Fruit fly (Drosophila melanogaster) whole organism, pupa: Measurements from ENCODE around the gene CG34242.

Source experiments
- CG17806 ChIP-seq: fragments of 200-800 bp; sonication (Bioruptor generic); optimal IDR thresholded peaks from 2 replicates; lab custom pipeline; 2018; ENCODE audit warnings: missing biosample characterization, mild to moderate bottlenecking, missing genetic modification characterization, moderate library complexity
- CG8159 ChIP-seq: fragments of 200-800 bp; sonication (Bioruptor generic); optimal IDR thresholded peaks from 3 replicates; lab custom pipeline; 2018; ENCODE audit warnings: missing biosample characterization, mild to moderate bottlenecking, missing genetic modification characterization, moderate library complexity
- EcR ChIP-seq: fragments of 200-800 bp; sonication (Bioruptor generic); optimal IDR thresholded peaks from 3 replicates; lab custom pipeline; 2019; ENCODE audit warnings: missing biosample characterization, missing genetic modification characterization, mild to moderate bottlenecking, moderate library complexity, missing genetic modification reagents
- Ets98B ChIP-seq: fragments of 200-800 bp; sonication (Bioruptor generic); IDR thresholded peaks from 2 replicates; pipeline ENCODE4 v1.3.6; 2022; ENCODE audit warnings: missing biosample characterization, missing genetic modification characterization
- Pif1B ChIP-seq: fragments of 200-800 bp; sonication (Bioruptor generic); optimal IDR thresholded peaks from 3 replicates; lab custom pipeline; 2016; ENCODE audit warnings: missing biosample characterization, missing genetic modification characterization
- Snoo ChIP-seq: fragments of 200-800 bp; sonication (Bioruptor generic); optimal IDR thresholded peaks from 3 replicates; lab custom pipeline; 2017; ENCODE audit warnings: missing biosample characterization, mild to moderate bottlenecking, missing genetic modification characterization, inconsistent platforms

DNA sequence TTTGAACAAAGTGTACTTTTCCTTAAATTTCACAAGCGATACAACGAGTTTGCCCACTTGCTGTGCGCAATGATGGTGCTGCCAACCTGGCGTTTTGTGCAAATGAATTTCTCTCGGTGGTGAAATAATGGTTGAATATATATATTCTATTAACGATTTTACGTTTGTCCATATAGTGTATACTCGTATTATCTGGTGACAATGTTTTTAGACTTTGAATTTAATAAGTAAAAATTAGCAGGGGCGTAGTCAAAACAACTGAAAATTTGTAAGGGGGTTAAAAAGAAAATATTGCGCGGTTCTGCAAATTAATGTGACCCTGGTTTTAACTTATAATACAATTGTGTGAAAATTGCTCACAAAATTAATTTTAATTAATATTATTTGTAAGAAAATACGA, 9.9 kb upstream of the CG34242 start, which contains the start of the genes ver and Gcn5:
- peak; percentile 17 for TF ChIP-seq EcR
- TF ChIP-seq Pif1B (GFP tag; lab: Kevin White, UChicago), result peak; percentile 97
- peak; percentile 98 for TF ChIP-seq Ets98B (GFP tag; lab: Robert Waterston, UW)
- TF ChIP-seq CG8159 (tag; lab: Kevin White, UChicago), result peak; percentile 92
- TF ChIP-seq Snoo (tag; lab: Kevin White, UChicago), result peak; percentile 93
- TF ChIP-seq CG17806 (tag; lab: Kevin White, UChicago), result peak; percentile 94
